Fruit fly (Drosophila melanogaster) whole organism, prepupa: ENCODE results near the gene CG33647.
A peak's percentile ranks its signal among the peaks of the same experiment; 100 is the strongest.

ENCODE experiments used
- CG10669 ChIP-seq: fragments of 200-800 bp; sonication (Bioruptor generic); optimal IDR thresholded peaks from 3 replicates; lab custom pipeline; 2018; ENCODE audit warnings: missing biosample characterization, mild to moderate bottlenecking, missing genetic modification characterization, moderate library complexity
- CG11294 ChIP-seq: fragments of 200-800 bp; sonication (Bioruptor generic); IDR thresholded peaks from 2 replicates; pipeline ENCODE4 v1.3.6; 2022; ENCODE audit warnings: missing biosample characterization, missing genetic modification characterization
- CG11762 ChIP-seq: fragments of 200-800 bp; sonication (Bioruptor generic); optimal IDR thresholded peaks from 3 replicates; lab custom pipeline; 2016; ENCODE audit warnings: missing biosample characterization, missing genetic modification characterization; ENCODE audit not compliant: insufficient read depth
- CG11902 ChIP-seq: fragments of 200-800 bp; sonication (Bioruptor generic); optimal IDR thresholded peaks from 3 replicates; lab custom pipeline; 2016; ENCODE audit warnings: missing biosample characterization, missing genetic modification characterization
- CG15336 ChIP-seq: fragments of 200-800 bp; sonication (Bioruptor generic); IDR thresholded peaks from 2 replicates; pipeline ENCODE4 v1.3.6; 2022; ENCODE audit warnings: missing biosample characterization, missing genetic modification characterization
- CG3032 ChIP-seq: fragments of 200-800 bp; optimal IDR thresholded peaks from 2 replicates; lab custom pipeline; 2019; ENCODE audit warnings: missing biosample characterization, mild to moderate bottlenecking, missing genetic modification characterization, moderate library complexity
- CG32006 ChIP-seq: fragments of 200-800 bp; sonication (Bioruptor generic); optimal IDR thresholded peaks from 3 replicates; lab custom pipeline; 2017; ENCODE audit warnings: missing biosample characterization, mild to moderate bottlenecking, missing genetic modification characterization
- CG34406 ChIP-seq: fragments of 200-800 bp; sonication (Bioruptor generic); optimal IDR thresholded peaks from 3 replicates; lab custom pipeline; 2016; ENCODE audit warnings: missing biosample characterization, missing genetic modification characterization
- CG3919 ChIP-seq: fragments of 200-800 bp; sonication (Bioruptor generic); optimal IDR thresholded peaks from 3 replicates; lab custom pipeline; 2016; ENCODE audit warnings: missing biosample characterization, missing genetic modification characterization
- CG6163 ChIP-seq: fragments of 200-800 bp; sonication (Bioruptor generic); IDR thresholded peaks from 3 replicates; pipeline ENCODE4 v1.3.6; 2022; ENCODE audit warnings: missing biosample characterization, missing genetic modification characterization
- CG6792 ChIP-seq: fragments of 200-800 bp; sonication (Bioruptor generic); optimal IDR thresholded peaks from 3 replicates; lab custom pipeline; 2016; ENCODE audit warnings: missing biosample characterization, missing genetic modification characterization
- CG7368 ChIP-seq: fragments of 200-800 bp; sonication (Bioruptor generic); optimal IDR thresholded peaks from 3 replicates; lab custom pipeline; 2016; ENCODE audit warnings: missing biosample characterization, missing genetic modification characterization
- CG8119 ChIP-seq: fragments of 200-800 bp; sonication (Bioruptor generic); IDR thresholded peaks from 3 replicates; pipeline ENCODE4 v1.3.6; 2022; ENCODE audit warnings: missing biosample characterization, missing genetic modification characterization
- Eip75B ChIP-seq: fragments of 200-800 bp; sonication (Bioruptor generic); optimal IDR thresholded peaks from 3 replicates; lab custom pipeline; 2016; ENCODE audit warnings: missing biosample characterization, missing genetic modification characterization
- Eip78C ChIP-seq: fragments of 200-800 bp; sonication (Bioruptor generic); peaks from one replicate; lab custom pipeline; 2016; ENCODE audit warnings: missing biosample characterization, missing genetic modification characterization
- Ets21C ChIP-seq: fragments of 200-800 bp; sonication (Bioruptor generic); optimal IDR thresholded peaks from 3 replicates; lab custom pipeline; 2016; ENCODE audit warnings: missing biosample characterization, missing genetic modification characterization
- Hr4 ChIP-seq: fragments of 200-800 bp; sonication (Bioruptor generic); optimal IDR thresholded peaks from 3 replicates; lab custom pipeline; 2016; ENCODE audit warnings: missing biosample characterization, missing genetic modification characterization
- Lpt ChIP-seq: fragments of 200-800 bp; sonication (Bioruptor generic); optimal IDR thresholded peaks from 3 replicates; lab custom pipeline; 2016; ENCODE audit warnings: missing biosample characterization, missing genetic modification characterization
- Met ChIP-seq: fragments of 200-800 bp; sonication (Bioruptor generic); optimal IDR thresholded peaks from 3 replicates; lab custom pipeline; 2016; ENCODE audit warnings: missing biosample characterization, missing genetic modification characterization
- OdsH ChIP-seq: fragments of 200-800 bp; sonication (Bioruptor generic); optimal IDR thresholded peaks from 3 replicates; lab custom pipeline; 2016; ENCODE audit warnings: missing biosample characterization, missing genetic modification characterization
- Sox14 ChIP-seq: fragments of 200-800 bp; sonication (Bioruptor generic); optimal IDR thresholded peaks from 3 replicates; lab custom pipeline; 2016; ENCODE audit warnings: missing biosample characterization, missing genetic modification characterization
- Sox15 ChIP-seq: fragments of 200-800 bp; sonication (Bioruptor generic); optimal IDR thresholded peaks from 3 replicates; lab custom pipeline; 2016; ENCODE audit warnings: missing biosample characterization, missing genetic modification characterization
- dsx ChIP-seq: fragments of 200-800 bp; optimal IDR thresholded peaks from 3 replicates; lab custom pipeline; 2019; ENCODE audit warnings: missing biosample characterization, mild to moderate bottlenecking, missing genetic modification characterization, moderate library complexity; ENCODE audit not compliant: poor library complexity, severe bottlenecking
- eg ChIP-seq: fragments of 200-800 bp; sonication (Bioruptor generic); IDR thresholded peaks from 3 replicates; pipeline ENCODE4 v1.3.6; 2022; ENCODE audit warnings: missing biosample characterization, missing genetic modification characterization
- esn ChIP-seq: fragments of 200-800 bp; sonication (Bioruptor generic); optimal IDR thresholded peaks from 2 replicates; lab custom pipeline; 2016; ENCODE audit warnings: missing biosample characterization, mild to moderate bottlenecking, missing genetic modification characterization, moderate library complexity
- fd59A ChIP-seq: fragments of 200-800 bp; sonication (Bioruptor generic); optimal IDR thresholded peaks from 2 replicates; lab custom pipeline; 2017; ENCODE audit warnings: missing biosample characterization, mild to moderate bottlenecking, missing genetic modification characterization, missing genetic modification reagents
- fd85E ChIP-seq: fragments of 200-800 bp; sonication (Bioruptor generic); optimal IDR thresholded peaks from 3 replicates; lab custom pipeline; 2016; ENCODE audit warnings: missing biosample characterization, missing genetic modification characterization
- fkh ChIP-seq: fragments of 200-800 bp; sonication (Bioruptor generic); optimal IDR thresholded peaks from 3 replicates; lab custom pipeline; 2017; ENCODE audit warnings: missing biosample characterization, mild to moderate bottlenecking, missing genetic modification characterization, moderate library complexity
- lz ChIP-seq: fragments of 200-800 bp; sonication (Bioruptor generic); optimal IDR thresholded peaks from 3 replicates; lab custom pipeline; 2016; ENCODE audit warnings: missing biosample characterization, missing genetic modification characterization
- net ChIP-seq: fragments of 200-800 bp; sonication (Bioruptor generic); optimal IDR thresholded peaks from 3 replicates; lab custom pipeline; 2016; ENCODE audit warnings: missing biosample characterization, missing genetic modification characterization
- pdm3 ChIP-seq: fragments of 200-800 bp; sonication (Bioruptor generic); optimal IDR thresholded peaks from 3 replicates; lab custom pipeline; 2016; ENCODE audit warnings: missing biosample characterization, missing genetic modification characterization
- ss ChIP-seq, 2 experiments: fragments of 200-800 bp; sonication (Bioruptor generic); optimal IDR thresholded peaks; 2 replicates in 1 of 2; 3 replicates in 1 of 2; lab custom pipeline; 2017 to 2018; ENCODE audit warnings: mild to moderate bottlenecking in 2 of 2, missing biosample characterization in 2 of 2, missing genetic modification characterization in 2 of 2, moderate library complexity in 1 of 2
- svp ChIP-seq: fragments of 200-800 bp; sonication (Bioruptor generic); peaks from one replicate; lab custom pipeline; 2016; ENCODE audit warnings: missing biosample characterization, missing genetic modification characterization

The CG33647 gene

dm6 chr3L:19233798-19234781 is 2.1 kb upstream of the CG33647 start (continued):
- TF ChIP-seq CG34406 (GFP tag; lab: Kevin White, UChicago) (no peak), ss (GFP tag; optimal IDR thresholded peaks at IDR 0.05; lab: Kevin White, UChicago) (peak; percentile 32 to 52), pdm3 (peak; percentile 12), CG32006 (GFP tag; lab: Kevin White, UChicago) (peak; percentile 82), CG8119 (GFP tag; lab: Robert Waterston, UW) (peak; percentile 67), CG6792 (no peak), Met (GFP tag; lab: Kevin White, UChicago) (no peak)

DNA sequence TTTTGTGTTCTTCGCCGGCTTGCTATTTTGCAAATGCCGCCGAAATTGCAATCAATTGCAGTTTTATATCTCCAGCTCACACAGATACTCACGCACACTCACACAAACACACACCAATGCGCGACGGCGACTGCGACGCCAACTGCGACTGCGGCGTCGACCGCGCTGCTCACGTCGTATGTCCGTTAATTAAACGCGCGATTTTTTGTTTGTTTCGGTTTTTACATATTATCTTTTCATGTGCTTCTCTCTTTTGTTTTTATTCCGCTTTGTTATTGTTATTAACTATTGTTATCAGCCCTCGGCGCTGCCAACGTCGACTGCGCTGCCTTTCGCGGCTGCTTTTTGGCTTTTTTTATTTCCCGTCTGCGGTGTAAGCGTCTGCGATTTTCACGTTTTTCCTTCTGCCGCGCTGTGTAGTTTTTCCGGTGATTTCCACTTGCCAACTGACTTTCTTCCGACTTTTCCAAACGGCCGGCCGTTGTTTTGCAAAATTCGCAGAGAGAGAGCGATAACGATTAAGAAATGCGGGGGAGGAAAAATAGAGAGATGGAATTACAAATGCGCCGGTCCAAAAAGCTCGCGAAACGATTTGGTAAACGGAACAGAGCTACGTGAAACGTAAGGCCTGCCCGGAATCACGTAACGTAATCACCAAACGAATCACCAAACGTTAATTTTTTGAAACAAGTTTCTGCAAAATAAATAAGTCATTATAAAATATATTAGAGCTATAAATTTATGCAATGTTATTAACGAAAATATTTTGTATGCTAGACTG is 1.0 kb upstream of the CG33647 start, which contains the start of gene fz2:
TSS of gene fz2 (minus strand) at position 452 of the 781 bp plus-strand sequence.
- TF ChIP-seq CG8119 (GFP tag; lab: Robert Waterston, UW): peak; percentile 25; the same call in 1 of the 3 replicates
- TF ChIP-seq Eip75B: no peak
- peak; percentile 7 for TF ChIP-seq Eip78C (GFP tag; lab: Kevin White, UChicago)
- no peak for TF ChIP-seq Hr4 (GFP tag; lab: Kevin White, UChicago)
- 0 out of 3 replicates have a peak, but pooled peaks have one; percentile 15 for TF ChIP-seq CG6163
- TF ChIP-seq net (GFP tag; lab: Kevin White, UChicago): no peak
- 0 out of 3 replicates have a peak, but pooled peaks have one; percentile 8 for TF ChIP-seq eg (GFP tag; lab: Robert Waterston, UW)
- TF ChIP-seq, all 60 proteins: peak for 4

DNA sequence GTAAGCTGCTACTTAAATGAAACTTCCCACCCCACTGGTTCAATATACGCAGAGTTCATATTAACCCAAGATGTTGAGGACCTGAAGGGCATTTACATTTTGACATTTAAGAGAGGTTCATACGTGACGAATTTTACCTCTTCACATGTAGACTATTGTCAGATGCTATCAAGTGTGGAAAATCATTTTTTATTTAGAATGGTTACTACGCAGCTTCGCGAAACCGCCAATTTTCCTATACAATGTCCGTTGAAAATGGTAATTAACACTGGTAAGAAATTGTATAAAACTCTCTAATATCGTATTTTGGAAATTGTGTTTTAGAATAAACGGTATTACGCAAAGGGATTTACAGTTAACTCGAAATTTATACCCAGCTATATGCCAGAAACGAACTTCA is 394 bp downstream of the CG33647 start:
- no peak for TF ChIP-seq CG11902
- TF ChIP-seq CG7368: no peak
- TF ChIP-seq fd85E (GFP tag; lab: Kevin White, UChicago): no peak
- TF ChIP-seq, all 60 proteins: peak for 0

DNA sequence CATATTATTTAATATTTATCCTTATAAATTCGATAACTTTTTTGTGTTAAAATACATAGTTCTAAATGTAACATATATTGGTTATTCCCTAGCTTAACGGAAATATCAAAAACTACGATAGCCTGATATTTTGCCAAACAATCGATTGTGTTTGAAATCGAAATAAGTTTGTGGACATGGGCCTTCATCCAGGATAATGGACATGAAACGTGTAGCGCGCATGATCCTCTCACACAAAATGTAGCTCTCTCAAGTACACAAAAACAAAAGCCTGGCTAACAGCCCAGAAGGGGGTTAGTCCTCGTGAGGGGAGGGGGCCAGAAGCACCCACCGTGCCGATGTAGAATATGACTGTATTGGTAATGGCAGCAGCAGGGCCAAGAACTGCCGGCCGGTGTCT is 1.6 kb downstream of the CG33647 start:
- TF ChIP-seq lz (GFP tag; lab: Kevin White, UChicago): no peak
- TF ChIP-seq CG34406 (GFP tag; lab: Kevin White, UChicago): no peak
- TF ChIP-seq CG32006 (GFP tag; lab: Kevin White, UChicago): no peak
- no peak for TF ChIP-seq CG10669 (GFP tag; lab: Kevin White, UChicago)
- no peak for TF ChIP-seq fd85E (GFP tag; lab: Kevin White, UChicago)
- no peak for TF ChIP-seq fkh (GFP tag; lab: Kevin White, UChicago)
- TF ChIP-seq CG15336 (GFP tag; lab: Robert Waterston, UW): no peak
- no peak for TF ChIP-seq CG11762 (GFP tag; lab: Kevin White, UChicago)
- TF ChIP-seq Sox14 (GFP tag; lab: Kevin White, UChicago): no peak
- no peak for TF ChIP-seq Lpt (GFP tag; lab: Kevin White, UChicago)
- no peak for TF ChIP-seq svp (GFP tag; lab: Kevin White, UChicago)
- TF ChIP-seq CG6792: no peak
- TF ChIP-seq Ets21C: no peak
- TF ChIP-seq CG3919 (GFP tag; lab: Kevin White, UChicago): no peak
- no peak for TF ChIP-seq CG7368
- no peak for TF ChIP-seq CG11294
- TF ChIP-seq esn (GFP tag; lab: Kevin White, UChicago): no peak
- no peak for TF ChIP-seq CG3032 (tag; lab: Kevin White, UChicago)
- no peak for TF ChIP-seq dsx (GFP tag; lab: Kevin White, UChicago)

dm6 chr3L:19251643-19252042 is 15.5 kb downstream of the CG33647 start:
- TF ChIP-seq Sox15 (GFP tag; lab: Kevin White, UChicago) (no peak), OdsH (no peak), lz (GFP tag; lab: Kevin White, UChicago) (no peak), fd59A (no peak)
